Worm (Caenorhabditis elegans) whole organism, L3 larva: ENCODE measurements around the gene F25H9.6.

Source experiments
- ZK546.5 ChIP-seq: sonication (generic microtip); optimal IDR thresholded peaks from 2 replicates; lab custom pipeline; 2017; ENCODE audit warnings: missing biosample characterization, missing genetic modification characterization
- ama-1 ChIP-seq: fragments of 150-350 bp; optimal IDR thresholded peaks from 2 replicates; lab custom pipeline; 2018
- ceh-28 ChIP-seq: fragments of 150-350 bp; optimal IDR thresholded peaks from 2 replicates; lab custom pipeline; 2014; ENCODE audit warnings: missing biosample characterization, missing genetic modification reagents, missing genetic modification characterization
- egl-27 ChIP-seq: sonication (generic microtip); optimal IDR thresholded peaks from 4 replicates; lab custom pipeline; 2017; ENCODE audit warnings: missing biosample characterization, missing genetic modification reagents, missing genetic modification characterization
- elt-1 ChIP-seq: fragments of 150-350 bp; optimal IDR thresholded peaks from 2 replicates; lab custom pipeline; 2014; ENCODE audit warnings: missing biosample characterization, missing genetic modification characterization
- fos-1 ChIP-seq: fragments of 150-350 bp; optimal IDR thresholded peaks from 2 replicates; lab custom pipeline; 2014; ENCODE audit warnings: missing biosample characterization, missing genetic modification characterization
- lin-39 ChIP-seq: fragments of 150-350 bp; optimal IDR thresholded peaks from 2 replicates; lab custom pipeline; 2018; ENCODE audit warnings: missing biosample characterization, missing genetic modification reagents, missing genetic modification characterization
- nhr-12 ChIP-seq: fragments of 150-350 bp; optimal IDR thresholded peaks from 2 replicates; lab custom pipeline; 2014; ENCODE audit warnings: missing biosample characterization, missing genetic modification characterization
- nhr-237 ChIP-seq: fragments of 150-350 bp; optimal IDR thresholded peaks from 2 replicates; lab custom pipeline; 2014; ENCODE audit warnings: missing biosample characterization, missing genetic modification characterization
- skn-1 ChIP-seq: fragments of 150-350 bp; optimal IDR thresholded peaks from 2 replicates; lab custom pipeline; 2014; ENCODE audit warnings: missing biosample characterization, missing genetic modification characterization
- snpc-4 ChIP-seq: fragments of 150-350 bp; optimal IDR thresholded peaks from 2 replicates; lab custom pipeline; 2014; ENCODE audit warnings: missing biosample characterization, missing genetic modification characterization
- tbx-2 ChIP-seq: sonication (generic microtip); optimal IDR thresholded peaks from 2 replicates; lab custom pipeline; 2016; ENCODE audit warnings: mild to moderate bottlenecking, missing genetic modification characterization, missing compliant biosample characterization
- unc-39 ChIP-seq: sonication (generic microtip); optimal IDR thresholded peaks from 4 replicates; lab custom pipeline; 2017; ENCODE audit warnings: missing biosample characterization, missing genetic modification characterization

DNA sequence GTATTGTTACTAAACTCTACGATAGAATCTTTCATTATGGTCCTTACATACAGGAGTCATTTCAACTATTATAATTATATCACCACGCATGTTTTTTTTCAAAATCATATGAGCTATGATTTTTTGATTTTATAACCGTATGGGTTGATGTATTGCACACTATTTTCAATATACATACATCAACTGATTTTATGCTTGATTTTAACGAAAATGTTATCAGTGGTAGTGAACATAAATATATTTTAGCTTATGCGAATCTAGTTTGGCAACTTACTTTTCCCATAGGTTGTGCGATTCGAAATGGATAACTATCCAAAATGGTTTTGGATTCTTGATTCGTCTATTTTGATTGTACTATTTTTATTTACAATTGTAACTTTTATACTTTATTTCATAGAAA, 44.6 kb downstream of the F25H9.6 start, which contains the start of gene srv-10:
- no peak for TF ChIP-seq unc-39 (tag; lab: Kevin White, UChicago)
- TF ChIP-seq skn-1 (tag; lab: Kevin White, UChicago), result no peak
- no peak for TF ChIP-seq ceh-28 (tag; lab: Kevin White, UChicago)
- TF ChIP-seq nhr-237 (tag; lab: Kevin White, UChicago), result no peak
- TF ChIP-seq nhr-12, result no peak
- TF ChIP-seq fos-1 (tag; lab: Kevin White, UChicago), result no peak
- TF ChIP-seq ama-1 (lab: Kevin White, UChicago), result no peak
- no peak for TF ChIP-seq egl-27 (tag; lab: Kevin White, UChicago)
- no peak for TF ChIP-seq ZK546.5 (tag; lab: Kevin White, UChicago)
- no peak for TF ChIP-seq snpc-4
- no peak for TF ChIP-seq elt-1 (tag; lab: Kevin White, UChicago)
- no peak for TF ChIP-seq lin-39 (tag; lab: Kevin White, UChicago)
- no peak for TF ChIP-seq tbx-2
